Fruit fly (Drosophila melanogaster) whole organism, embryonic: ENCODE results near the gene mbt.

Experiments used
- Bteb2 ChIP-seq: fragments of 200-800 bp; sonication (Bioruptor generic); optimal IDR thresholded peaks from 2 replicates; lab custom pipeline; 2016; ENCODE audit warnings: missing biosample characterization, missing genetic modification characterization
- CG10565 ChIP-seq: fragments of 200-800 bp; sonication (Bioruptor generic); optimal IDR thresholded peaks from 3 replicates; lab custom pipeline; 2016; ENCODE audit warnings: missing biosample characterization, mild to moderate bottlenecking, missing genetic modification characterization
- CG12219 ChIP-seq: fragments of 200-800 bp; sonication (Bioruptor generic); optimal IDR thresholded peaks from 3 replicates; lab custom pipeline; 2018; ENCODE audit warnings: missing biosample characterization, mild to moderate bottlenecking, missing genetic modification characterization
- CG13123 ChIP-seq: fragments of 200-800 bp; sonication (Bioruptor generic); optimal IDR thresholded peaks from 2 replicates; lab custom pipeline; 2016; ENCODE audit warnings: missing biosample characterization, missing genetic modification characterization
- CG15514 ChIP-seq: fragments of 200-800 bp; sonication (Bioruptor generic); optimal IDR thresholded peaks from 3 replicates; lab custom pipeline; 2017; ENCODE audit warnings: missing biosample characterization, missing genetic modification characterization, mild to moderate bottlenecking, moderate library complexity, missing genetic modification reagents
- CG16779 ChIP-seq: fragments of 200-800 bp; sonication (Bioruptor generic); IDR thresholded peaks from 2 replicates; pipeline ENCODE4 v1.3.6; 2022; ENCODE audit warnings: missing biosample characterization, missing genetic modification characterization
- CG16813 ChIP-seq: fragments of 200-800 bp; sonication (Bioruptor generic); IDR thresholded peaks from 3 replicates; pipeline ENCODE4 v1.3.6; 2022; ENCODE audit warnings: missing biosample characterization, missing genetic modification characterization; ENCODE audit not compliant: partially characterized antibody
- CG2116 ChIP-seq: fragments of 200-800 bp; sonication (Bioruptor generic); optimal IDR thresholded peaks from 3 replicates; lab custom pipeline; 2018; ENCODE audit warnings: missing biosample characterization, mild to moderate bottlenecking, missing genetic modification characterization
- CG2678 ChIP-seq: fragments of 200-800 bp; sonication (Bioruptor generic); optimal IDR thresholded peaks from 3 replicates; lab custom pipeline; 2019; ENCODE audit warnings: missing biosample characterization, mild to moderate bottlenecking, missing genetic modification characterization, moderate library complexity
- CG30020 ChIP-seq: fragments of 200-800 bp; optimal IDR thresholded peaks from 2 replicates; lab custom pipeline; 2019; ENCODE audit warnings: missing biosample characterization, mild to moderate bottlenecking, missing genetic modification characterization, moderate library complexity
- CG4404 ChIP-seq: fragments of 200-800 bp; sonication (Bioruptor generic); IDR thresholded peaks from 2 replicates; pipeline ENCODE4 v1.3.6; 2022; ENCODE audit warnings: missing biosample characterization, missing genetic modification characterization
- CG6791 ChIP-seq: fragments of 200-800 bp; sonication (Bioruptor generic); IDR thresholded peaks from 3 replicates; pipeline ENCODE4 v1.3.6; 2022; ENCODE audit warnings: missing biosample characterization, missing genetic modification characterization; ENCODE audit not compliant: partially characterized antibody
- CG7271 ChIP-seq: fragments of 200-800 bp; sonication (Bioruptor generic); optimal IDR thresholded peaks from 2 replicates; lab custom pipeline; 2018; ENCODE audit warnings: missing biosample characterization, mild to moderate bottlenecking, missing genetic modification characterization, moderate library complexity
- CG7987 ChIP-seq: fragments of 200-800 bp; sonication (Bioruptor generic); optimal IDR thresholded peaks from 2 replicates; lab custom pipeline; 2018; ENCODE audit warnings: missing biosample characterization, mild to moderate bottlenecking, missing genetic modification characterization, moderate library complexity
- Chrac-16 ChIP-seq: fragments of 200-800 bp; sonication (Bioruptor generic); optimal IDR thresholded peaks from 3 replicates; lab custom pipeline; 2016; ENCODE audit warnings: missing biosample characterization, missing genetic modification characterization
- Dip2 ChIP-seq: fragments of 200-800 bp; sonication (Bioruptor generic); IDR thresholded peaks from 2 replicates; pipeline ENCODE4 v1.3.6; 2022; ENCODE audit warnings: missing biosample characterization, missing genetic modification characterization
- Doc3 ChIP-seq: fragments of 200-800 bp; sonication (Bioruptor generic); IDR thresholded peaks from 3 replicates; pipeline ENCODE4 v1.3.6; 2022; ENCODE audit warnings: missing biosample characterization, missing genetic modification characterization; ENCODE audit not compliant: partially characterized antibody
- Dref ChIP-seq: fragments of 200-800 bp; sonication (Bioruptor generic); IDR thresholded peaks from 2 replicates; pipeline ENCODE4 v1.3.6; 2022; ENCODE audit warnings: missing biosample characterization, missing genetic modification characterization
- E2f2 ChIP-seq: fragments of 200-800 bp; sonication (Bioruptor generic); IDR thresholded peaks from 2 replicates; pipeline ENCODE4 v1.3.6; 2022; ENCODE audit warnings: missing biosample characterization, missing genetic modification characterization
- GATAe ChIP-seq: fragments of 200-800 bp; sonication (Bioruptor generic); conservative IDR thresholded peaks from 2 replicates; pipeline ENCODE4 v1.3.6; 2022; ENCODE audit warnings: missing biosample characterization, missing genetic modification characterization
- Hmx ChIP-seq: fragments of 200-800 bp; sonication (Bioruptor generic); optimal IDR thresholded peaks from 2 replicates; lab custom pipeline; 2016; ENCODE audit warnings: missing biosample characterization, missing genetic modification characterization
- Lim3 ChIP-seq: fragments of 200-800 bp; sonication (Bioruptor generic); IDR thresholded peaks from 2 replicates; pipeline ENCODE4 v1.3.6; 2022; ENCODE audit warnings: missing biosample characterization, missing genetic modification characterization
- MBD-R2 ChIP-seq: fragments of 200-800 bp; sonication (Bioruptor generic); IDR thresholded peaks from 2 replicates; pipeline ENCODE4 v1.3.6; 2022; ENCODE audit warnings: missing biosample characterization, missing genetic modification characterization
- MESR4 ChIP-seq: fragments of 200-800 bp; sonication (Bioruptor generic); optimal IDR thresholded peaks from 2 replicates; lab custom pipeline; 2018; ENCODE audit warnings: missing biosample characterization, mild to moderate bottlenecking, missing genetic modification characterization, moderate library complexity
- Opbp ChIP-seq: fragments of 200-800 bp; sonication (Bioruptor generic); IDR thresholded peaks from 3 replicates; pipeline ENCODE4 v1.3.6; 2022; ENCODE audit warnings: missing biosample characterization, missing genetic modification characterization; ENCODE audit not compliant: partially characterized antibody
- Pdp1 ChIP-seq, 2 experiments: fragments of 200-800 bp; sonication (Bioruptor generic); optimal IDR thresholded peaks; 3 replicates each; lab custom pipeline; 2016; ENCODE audit warnings: missing biosample characterization in 2 of 2, missing genetic modification characterization in 2 of 2, mild to moderate bottlenecking in 1 of 2, moderate library complexity in 1 of 2
- Sin3A ChIP-seq: fragments of >200 bp; optimal IDR thresholded peaks from 2 replicates; lab custom pipeline; 2018
- Stat92E ChIP-seq, 3 experiments: fragments of >200 bp in 2 of 3; fragments of 200-800 bp in 1 of 3; sonication (Bioruptor generic) in 1 of 3; optimal IDR thresholded peaks; 2 replicates each; lab custom pipeline; 2017 to 2019; ENCODE audit warnings: missing biosample characterization in 3 of 3, missing genetic modification characterization in 3 of 3, mild to moderate bottlenecking in 1 of 3, moderate library complexity in 1 of 3
- Trl ChIP-seq, 3 experiments: fragments of >200 bp in 2 of 3; fragments of 200-800 bp in 1 of 3; sonication (Bioruptor generic) in 1 of 3; optimal IDR thresholded peaks; 2 replicates in 1 of 3; 3 replicates in 2 of 3; lab custom pipeline; 2016 to 2017; ENCODE audit warnings: missing biosample characterization in 1 of 3, missing genetic modification characterization in 1 of 3
- YL-1 ChIP-seq: fragments of 200-800 bp; sonication (Bioruptor generic); optimal IDR thresholded peaks from 3 replicates; lab custom pipeline; 2017; ENCODE audit warnings: missing biosample characterization, mild to moderate bottlenecking, missing genetic modification characterization
- amos ChIP-seq: fragments of 200-800 bp; sonication (Bioruptor generic); IDR thresholded peaks from 2 replicates; pipeline ENCODE4 v1.3.6; 2022; ENCODE audit warnings: missing biosample characterization, missing genetic modification characterization; ENCODE audit not compliant: partially characterized antibody
- ara ChIP-seq: fragments of 200-800 bp; sonication (Bioruptor generic); IDR thresholded peaks from 2 replicates; pipeline ENCODE4 v1.3.6; 2022; ENCODE audit warnings: missing biosample characterization, missing genetic modification characterization
- ash1 ChIP-seq: fragments of 200-800 bp; sonication (Bioruptor generic); optimal IDR thresholded peaks from 2 replicates; lab custom pipeline; 2018; ENCODE audit warnings: missing biosample characterization, mild to moderate bottlenecking, missing genetic modification characterization
- bowl ChIP-seq: fragments of 200-800 bp; sonication (Bioruptor generic); IDR thresholded peaks from 2 replicates; pipeline ENCODE4 v1.3.6; 2022; ENCODE audit warnings: missing biosample characterization, missing genetic modification characterization
- btn ChIP-seq: fragments of 200-800 bp; sonication (Bioruptor generic); optimal IDR thresholded peaks from 2 replicates; lab custom pipeline; 2016; ENCODE audit warnings: missing biosample characterization, missing genetic modification characterization
- cad ChIP-seq: fragments of >200 bp; optimal IDR thresholded peaks from 2 replicates; lab custom pipeline; 2017; ENCODE audit warnings: missing biosample characterization, missing genetic modification characterization
- caup ChIP-seq: fragments of 200-800 bp; sonication (Bioruptor generic); optimal IDR thresholded peaks from 3 replicates; lab custom pipeline; 2017; ENCODE audit warnings: missing biosample characterization, mild to moderate bottlenecking, missing genetic modification characterization, moderate library complexity; ENCODE audit not compliant: severe bottlenecking
- crc ChIP-seq: fragments of 200-800 bp; sonication (Bioruptor generic); optimal IDR thresholded peaks from 2 replicates; lab custom pipeline; 2016; ENCODE audit warnings: missing biosample characterization, missing genetic modification characterization
- gsb-n ChIP-seq: fragments of 200-800 bp; sonication (Bioruptor generic); optimal IDR thresholded peaks from 3 replicates; lab custom pipeline; 2018; ENCODE audit warnings: missing biosample characterization, mild to moderate bottlenecking, missing genetic modification characterization
- hbn ChIP-seq: fragments of 200-800 bp; sonication (Bioruptor generic); IDR thresholded peaks from 2 replicates; pipeline ENCODE4 v1.3.6; 2022; ENCODE audit warnings: missing biosample characterization, missing genetic modification characterization; ENCODE audit not compliant: partially characterized antibody
- ken ChIP-seq: fragments of 200-800 bp; sonication (Bioruptor generic); IDR thresholded peaks from 3 replicates; pipeline ENCODE4 v1.3.6; 2022; ENCODE audit warnings: missing biosample characterization, missing genetic modification characterization
- nerfin-2 ChIP-seq: fragments of 200-800 bp; sonication (Bioruptor generic); IDR thresholded peaks from 2 replicates; pipeline ENCODE4 v1.3.6; 2022; ENCODE audit warnings: missing biosample characterization, missing genetic modification characterization; ENCODE audit not compliant: partially characterized antibody
- nmo ChIP-seq: fragments of 200-800 bp; sonication (Bioruptor generic); optimal IDR thresholded peaks from 2 replicates; lab custom pipeline; 2018; ENCODE audit warnings: missing biosample characterization, mild to moderate bottlenecking, missing genetic modification characterization, moderate library complexity
- odd ChIP-seq: fragments of 200-800 bp; sonication (Bioruptor generic); optimal IDR thresholded peaks from 2 replicates; lab custom pipeline; 2017; ENCODE audit warnings: missing biosample characterization, mild to moderate bottlenecking, missing genetic modification characterization
- row ChIP-seq: fragments of 200-800 bp; sonication (Bioruptor generic); IDR thresholded peaks from 3 replicates; pipeline ENCODE4 v1.3.6; 2022; ENCODE audit warnings: missing biosample characterization, missing genetic modification characterization
- slp2 ChIP-seq: fragments of 200-800 bp; sonication (Bioruptor generic); optimal IDR thresholded peaks from 2 replicates; lab custom pipeline; 2016; ENCODE audit warnings: missing biosample characterization, missing genetic modification characterization
- tup ChIP-seq: fragments of 200-800 bp; sonication (Bioruptor generic); optimal IDR thresholded peaks from 2 replicates; lab custom pipeline; 2016; ENCODE audit warnings: missing biosample characterization, mild to moderate bottlenecking, missing genetic modification characterization, moderate library complexity
- vfl ChIP-seq: fragments of 200-800 bp; sonication (Bioruptor generic); optimal IDR thresholded peaks from 2 replicates; lab custom pipeline; 2016; ENCODE audit warnings: missing biosample characterization, missing genetic modification characterization

mbt gene

DNA sequence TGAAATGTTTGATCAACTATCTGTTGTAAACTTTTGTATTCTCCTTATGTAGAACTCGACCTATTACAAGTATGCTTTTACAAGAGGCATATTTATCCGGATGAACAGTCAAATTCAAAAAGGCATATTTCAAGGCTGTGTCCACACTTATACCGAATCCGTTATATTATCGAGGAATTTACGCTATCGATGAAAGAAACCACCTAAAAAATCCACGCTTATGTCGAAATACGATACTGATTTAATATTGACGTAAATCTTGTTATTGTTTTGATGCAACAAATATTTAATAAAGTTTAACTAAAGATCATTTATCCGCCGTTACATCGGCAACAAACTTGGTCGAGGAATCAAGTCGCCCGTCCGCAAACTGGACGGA lies 22.8 kb upstream of the mbt start, which contains the start of gene CG13014 (continued):
- TF ChIP-seq MESR4: peak; percentile 30
- peak; percentile 28; the same call in 1 of the 2 replicates for TF ChIP-seq MBD-R2 (GFP tag; lab: Robert Waterston, UW)
- TF ChIP-seq CG2116 (GFP tag; lab: Kevin White, UChicago): peak; percentile 21
- TF ChIP-seq CG16813 (GFP tag; lab: Robert Waterston, UW): peak; percentile 35; the same call in 1 of the 3 replicates

DNA sequence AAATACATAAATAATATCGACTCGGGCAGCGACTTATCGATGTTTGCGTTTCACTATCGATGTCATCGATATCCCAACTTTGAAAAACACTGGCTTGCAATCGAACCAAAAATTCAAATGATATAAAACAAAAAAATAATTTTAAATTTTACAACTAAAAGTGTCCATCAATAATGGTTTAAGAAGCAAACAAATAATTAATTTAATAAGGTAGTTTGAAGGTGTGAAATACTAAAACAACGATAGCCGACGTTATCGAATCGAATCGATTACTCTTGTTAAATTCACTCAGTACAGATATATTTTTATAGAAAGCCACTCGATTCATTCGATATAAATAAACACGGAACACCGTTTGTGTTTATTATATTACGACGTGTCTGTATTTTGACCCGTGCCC lies 17.1 kb upstream of the mbt start, which contains the start of the genes SMC3 and Ubc7:
TSS of gene SMC3 (minus strand) at position 22 of the 400 bp plus-strand sequence.
TSS of gene Ubc7 (plus strand) at position 260 of the 400 bp plus-strand sequence.
- peak; percentile 90 for TF ChIP-seq CG2116 (GFP tag; lab: Kevin White, UChicago)
- TF ChIP-seq Trl (optimal IDR thresholded peaks at IDR 0.05; lab: Kevin White, UChicago): no peak
- no peak for TF ChIP-seq Trl (GFP tag; optimal IDR thresholded peaks at IDR 0.05; lab: Kevin White, UChicago)
- no peak for TF ChIP-seq CG7271
- TF ChIP-seq CG7987: no peak
- peak in 1 of 2 experiments; percentile 14 for TF ChIP-seq Pdp1 (GFP tag; optimal IDR thresholded peaks at IDR 0.05; lab: Kevin White, UChicago)
- peak; percentile 45 for TF ChIP-seq CG15514 (GFP tag; lab: Kevin White, UChicago)
- TF ChIP-seq CG16779 (GFP tag; lab: Robert Waterston, UW): no peak
- no peak for TF ChIP-seq cad (GFP tag; lab: Kevin White, UChicago)
- no peak for TF ChIP-seq crc
- TF ChIP-seq ken (GFP tag; lab: Robert Waterston, UW): no peak
- TF ChIP-seq slp2 (GFP tag; lab: Kevin White, UChicago): no peak
- TF ChIP-seq amos (GFP tag; lab: Robert Waterston, UW): peak; percentile 82
- TF ChIP-seq Sin3A (lab: Kevin White, UChicago): no peak
- TF ChIP-seq Dip2 (GFP tag; lab: Robert Waterston, UW): no peak
- no peak for TF ChIP-seq ara (GFP tag; lab: Robert Waterston, UW)
- TF ChIP-seq Doc3: peak; percentile 88
- TF ChIP-seq CG2678 (tag; lab: Kevin White, UChicago): no peak
- no peak for TF ChIP-seq GATAe (GFP tag; lab: Robert Waterston, UW)
- peak; percentile 88; the same call in 2 of the 3 replicates for TF ChIP-seq CG6791
- TF ChIP-seq row (GFP tag; lab: Robert Waterston, UW): 0 out of 3 replicates have a peak, but pooled peaks have one; percentile 17
- no peak for TF ChIP-seq Chrac-16 (GFP tag; lab: Kevin White, UChicago)
- TF ChIP-seq btn (GFP tag; lab: Kevin White, UChicago): no peak
- TF ChIP-seq CG4404: no peak
- TF ChIP-seq hbn: peak; percentile 88
- no peak for TF ChIP-seq odd
- TF ChIP-seq CG10565 (GFP tag; lab: Kevin White, UChicago): no peak
- TF ChIP-seq E2f2 (GFP tag; lab: Robert Waterston, UW): peak; percentile 29; the same call in 1 of the 2 replicates
- no peak for TF ChIP-seq CG13123 (GFP tag; lab: Kevin White, UChicago)
- no peak for TF ChIP-seq ash1 (GFP tag; lab: Kevin White, UChicago)
- no peak for TF ChIP-seq gsb-n (tag; lab: Kevin White, UChicago)
- no peak for TF ChIP-seq vfl (GFP tag; lab: Kevin White, UChicago)
- TF ChIP-seq Opbp (GFP tag; lab: Robert Waterston, UW): peak; percentile 69; the same call in 1 of the 3 replicates
- TF ChIP-seq Dref (GFP tag; lab: Robert Waterston, UW): peak; percentile 78
- TF ChIP-seq caup (GFP tag; lab: Kevin White, UChicago): no peak
- TF ChIP-seq Stat92E (GFP tag; optimal IDR thresholded peaks at IDR 0.05; lab: Kevin White, UChicago): no peak
- no peak for TF ChIP-seq tup
- peak; percentile 49 for TF ChIP-seq CG30020 (tag; lab: Kevin White, UChicago)
- no peak for TF ChIP-seq CG12219 (GFP tag; lab: Kevin White, UChicago)
- no peak for TF ChIP-seq Hmx (GFP tag; lab: Kevin White, UChicago)
- TF ChIP-seq Bteb2: no peak
- TF ChIP-seq bowl: no peak
- TF ChIP-seq Lim3 (GFP tag; lab: Robert Waterston, UW): no peak
- TF ChIP-seq nerfin-2 (GFP tag; lab: Robert Waterston, UW): peak; percentile 97
- peak; percentile 56 for TF ChIP-seq YL-1 (GFP tag; lab: Kevin White, UChicago)
- TF ChIP-seq nmo: peak; percentile 16
